Fruit fly (Drosophila melanogaster) whole organism, embryonic: ENCODE measurements around the gene CG34301.

Source experiments
- Antp ChIP-seq: fragments of 200-800 bp; sonication (Bioruptor generic); optimal IDR thresholded peaks from 3 replicates; lab custom pipeline; 2016; ENCODE audit warnings: missing biosample characterization, missing genetic modification characterization
- Asciz ChIP-seq: fragments of 200-800 bp; sonication (Bioruptor generic); optimal IDR thresholded peaks from 2 replicates; lab custom pipeline; 2017; ENCODE audit warnings: missing biosample characterization, mild to moderate bottlenecking, missing genetic modification characterization, missing genetic modification reagents
- Atf3 ChIP-seq: fragments of 200-800 bp; sonication (Bioruptor generic); optimal IDR thresholded peaks from 3 replicates; lab custom pipeline; 2016; ENCODE audit warnings: missing biosample characterization, missing genetic modification characterization
- Awh ChIP-seq: fragments of 200-800 bp; sonication (Bioruptor generic); IDR thresholded peaks from 2 replicates; pipeline ENCODE4, ENCODE4 v1.3.6; 2022; ENCODE audit warnings: missing biosample characterization, missing genetic modification characterization
- CG11504 ChIP-seq: fragments of 200-800 bp; sonication (Bioruptor generic); optimal IDR thresholded peaks from 3 replicates; lab custom pipeline; 2019; ENCODE audit warnings: missing biosample characterization, mild to moderate bottlenecking, missing genetic modification characterization, moderate library complexity
- CG12155 ChIP-seq: fragments of 200-800 bp; sonication (Bioruptor generic); optimal IDR thresholded peaks from 3 replicates; lab custom pipeline; 2016; ENCODE audit warnings: missing biosample characterization, missing genetic modification characterization
- CG13775 ChIP-seq: fragments of 200-800 bp; sonication (Bioruptor generic); optimal IDR thresholded peaks from 3 replicates; lab custom pipeline; 2017; ENCODE audit warnings: missing biosample characterization, mild to moderate bottlenecking, missing genetic modification characterization
- CG13894 ChIP-seq: fragments of 200-800 bp; sonication (Bioruptor generic); optimal IDR thresholded peaks from 3 replicates; lab custom pipeline; 2018; ENCODE audit warnings: missing biosample characterization, mild to moderate bottlenecking, missing genetic modification characterization, moderate library complexity
- CG14441 ChIP-seq: fragments of 200-800 bp; sonication (Bioruptor generic); IDR thresholded peaks from 2 replicates; pipeline ENCODE4 v1.3.6; 2022; ENCODE audit warnings: missing biosample characterization, missing genetic modification characterization
- CG14710 ChIP-seq: fragments of 200-800 bp; sonication (Bioruptor generic); optimal IDR thresholded peaks from 3 replicates; lab custom pipeline; 2019; ENCODE audit warnings: missing biosample characterization, mild to moderate bottlenecking, missing genetic modification characterization, moderate library complexity
- CG15479 ChIP-seq: fragments of 200-800 bp; sonication (Bioruptor generic); optimal IDR thresholded peaks from 3 replicates; lab custom pipeline; 2019; ENCODE audit warnings: missing biosample characterization, mild to moderate bottlenecking, missing genetic modification characterization, moderate library complexity
- CG15514 ChIP-seq: fragments of 200-800 bp; sonication (Bioruptor generic); optimal IDR thresholded peaks from 3 replicates; lab custom pipeline; 2017; ENCODE audit warnings: missing biosample characterization, missing genetic modification characterization, mild to moderate bottlenecking, moderate library complexity, missing genetic modification reagents
- CG15696 ChIP-seq: fragments of 200-800 bp; sonication (Bioruptor generic); optimal IDR thresholded peaks from 2 replicates; lab custom pipeline; 2019; ENCODE audit warnings: missing biosample characterization, mild to moderate bottlenecking, missing genetic modification characterization, moderate library complexity
- CG17361 ChIP-seq: fragments of 200-800 bp; sonication (Bioruptor generic); IDR thresholded peaks from 3 replicates; pipeline ENCODE4 v1.3.6; 2022; ENCODE audit warnings: missing biosample characterization, missing genetic modification characterization
- CG2202 ChIP-seq: fragments of 200-800 bp; sonication (Bioruptor generic); optimal IDR thresholded peaks from 2 replicates; lab custom pipeline; 2018; ENCODE audit warnings: missing biosample characterization, mild to moderate bottlenecking, missing genetic modification characterization
- CG2678 ChIP-seq: fragments of 200-800 bp; sonication (Bioruptor generic); optimal IDR thresholded peaks from 3 replicates; lab custom pipeline; 2019; ENCODE audit warnings: missing biosample characterization, mild to moderate bottlenecking, missing genetic modification characterization, moderate library complexity
- CG30431 ChIP-seq: fragments of 200-800 bp; sonication (Bioruptor generic); optimal IDR thresholded peaks from 2 replicates; lab custom pipeline; 2017; ENCODE audit warnings: missing biosample characterization, missing genetic modification characterization
- CG31365 ChIP-seq: fragments of 200-800 bp; sonication (Bioruptor generic); optimal IDR thresholded peaks from 2 replicates; lab custom pipeline; 2018; ENCODE audit warnings: missing biosample characterization, mild to moderate bottlenecking, missing genetic modification characterization
- CG32772 ChIP-seq: fragments of 200-800 bp; sonication (Bioruptor generic); IDR thresholded peaks from 2 replicates; pipeline ENCODE4 v1.3.6; 2022; ENCODE audit warnings: missing biosample characterization, missing genetic modification characterization
- CG33557 ChIP-seq: fragments of 200-800 bp; sonication (Bioruptor generic); optimal IDR thresholded peaks from 2 replicates; lab custom pipeline; 2019; ENCODE audit warnings: missing biosample characterization, mild to moderate bottlenecking, missing genetic modification characterization, moderate library complexity
- CG3847 ChIP-seq: fragments of 200-800 bp; sonication (Bioruptor generic); IDR thresholded peaks from 2 replicates; pipeline ENCODE4 v1.3.6; 2022; ENCODE audit warnings: missing biosample characterization, missing genetic modification characterization
- CG4404 ChIP-seq: fragments of 200-800 bp; sonication (Bioruptor generic); IDR thresholded peaks from 2 replicates; pipeline ENCODE4 v1.3.6; 2022; ENCODE audit warnings: missing biosample characterization, missing genetic modification characterization
- CG6254 ChIP-seq: fragments of 200-800 bp; sonication (Bioruptor generic); optimal IDR thresholded peaks from 3 replicates; lab custom pipeline; 2017; ENCODE audit warnings: mild to moderate bottlenecking, missing biosample characterization, missing genetic modification reagents, missing genetic modification characterization
- CG6654 ChIP-seq: fragments of 200-800 bp; sonication (Bioruptor generic); optimal IDR thresholded peaks from 2 replicates; lab custom pipeline; 2017; ENCODE audit warnings: missing biosample characterization, mild to moderate bottlenecking, missing genetic modification characterization
- CG8281 ChIP-seq: fragments of 200-800 bp; sonication (Bioruptor generic); optimal IDR thresholded peaks from 2 replicates; lab custom pipeline; 2018; ENCODE audit warnings: missing biosample characterization, mild to moderate bottlenecking, missing genetic modification characterization, moderate library complexity
- Doc3 ChIP-seq: fragments of 200-800 bp; sonication (Bioruptor generic); IDR thresholded peaks from 3 replicates; pipeline ENCODE4 v1.3.6; 2022; ENCODE audit warnings: missing biosample characterization, missing genetic modification characterization; ENCODE audit not compliant: partially characterized antibody
- Ets65A ChIP-seq: fragments of 200-800 bp; sonication (Bioruptor generic); peaks from one replicate; lab custom pipeline; 2016; ENCODE audit warnings: missing biosample characterization, missing genetic modification characterization
- H15 ChIP-seq: fragments of 200-800 bp; sonication (Bioruptor generic); IDR thresholded peaks from 3 replicates; pipeline ENCODE4 v1.3.6; 2022; ENCODE audit warnings: missing biosample characterization, missing genetic modification characterization
- Hand ChIP-seq: fragments of 200-800 bp; sonication (Bioruptor generic); optimal IDR thresholded peaks from 2 replicates; lab custom pipeline; 2017; ENCODE audit warnings: mild to moderate bottlenecking, missing biosample characterization, missing genetic modification reagents, missing genetic modification characterization
- HmgZ ChIP-seq: fragments of 200-800 bp; sonication (Bioruptor generic); optimal IDR thresholded peaks from 2 replicates; lab custom pipeline; 2018; ENCODE audit warnings: missing biosample characterization, mild to moderate bottlenecking, missing genetic modification characterization
- Nf-YB ChIP-seq: fragments of 200-800 bp; sonication (Bioruptor generic); optimal IDR thresholded peaks from 3 replicates; lab custom pipeline; 2019; ENCODE audit warnings: missing biosample characterization, mild to moderate bottlenecking, missing genetic modification characterization, moderate library complexity
- Sry-δ ChIP-seq: fragments of 200-800 bp; sonication (Bioruptor generic); optimal IDR thresholded peaks from 2 replicates; lab custom pipeline; 2016; ENCODE audit warnings: missing biosample characterization, missing genetic modification characterization
- Stat92E ChIP-seq, 3 experiments: fragments of >200 bp in 2 of 3; fragments of 200-800 bp in 1 of 3; sonication (Bioruptor generic) in 1 of 3; optimal IDR thresholded peaks; 2 replicates each; lab custom pipeline; 2017 to 2019; ENCODE audit warnings: missing biosample characterization in 3 of 3, missing genetic modification characterization in 3 of 3, mild to moderate bottlenecking in 1 of 3, moderate library complexity in 1 of 3
- abd-A ChIP-seq: fragments of 200-800 bp; sonication (Bioruptor generic); optimal IDR thresholded peaks from 3 replicates; lab custom pipeline; 2019; ENCODE audit warnings: missing biosample characterization, mild to moderate bottlenecking, missing genetic modification characterization, moderate library complexity
- ase ChIP-seq: fragments of 200-800 bp; sonication (Bioruptor generic); IDR thresholded peaks from 3 replicates; pipeline ENCODE4 v1.3.6; 2022; ENCODE audit warnings: missing biosample characterization, missing genetic modification characterization
- br ChIP-seq: fragments of >200 bp; optimal IDR thresholded peaks from 2 replicates; lab custom pipeline; 2017
- caup ChIP-seq: fragments of 200-800 bp; sonication (Bioruptor generic); optimal IDR thresholded peaks from 3 replicates; lab custom pipeline; 2017; ENCODE audit warnings: missing biosample characterization, mild to moderate bottlenecking, missing genetic modification characterization, moderate library complexity; ENCODE audit not compliant: severe bottlenecking
- chif ChIP-seq, 2 experiments: fragments of 200-800 bp; sonication (Bioruptor generic); optimal IDR thresholded peaks; 3 replicates each; lab custom pipeline; 2016; ENCODE audit warnings: missing biosample characterization in 2 of 2, missing genetic modification characterization in 2 of 2
- fru ChIP-seq: fragments of >200 bp; optimal IDR thresholded peaks from 2 replicates; lab custom pipeline; 2017
- ftz-f1 ChIP-seq: fragments of 200-800 bp; sonication (Bioruptor generic); optimal IDR thresholded peaks from 2 replicates; lab custom pipeline; 2016; ENCODE audit warnings: missing biosample characterization, missing genetic modification characterization
- grau ChIP-seq: fragments of 200-800 bp; optimal IDR thresholded peaks from 3 replicates; lab custom pipeline; 2019; ENCODE audit warnings: missing biosample characterization, mild to moderate bottlenecking, missing genetic modification characterization, moderate library complexity
- ind ChIP-seq: fragments of 200-800 bp; sonication (Bioruptor generic); optimal IDR thresholded peaks from 3 replicates; lab custom pipeline; 2016; ENCODE audit warnings: missing biosample characterization, missing genetic modification characterization
- kah ChIP-seq: fragments of 200-800 bp; sonication (Bioruptor generic); optimal IDR thresholded peaks from 2 replicates; lab custom pipeline; 2018; ENCODE audit warnings: missing biosample characterization, mild to moderate bottlenecking, missing genetic modification characterization
- nmo ChIP-seq: fragments of 200-800 bp; sonication (Bioruptor generic); optimal IDR thresholded peaks from 2 replicates; lab custom pipeline; 2018; ENCODE audit warnings: missing biosample characterization, mild to moderate bottlenecking, missing genetic modification characterization, moderate library complexity
- rib ChIP-seq: fragments of 200-800 bp; sonication (Bioruptor generic); IDR thresholded peaks from 2 replicates; pipeline ENCODE4 v1.3.6; 2022; ENCODE audit warnings: missing biosample characterization, missing genetic modification characterization
- scrt ChIP-seq: fragments of 200-800 bp; sonication (Bioruptor generic); optimal IDR thresholded peaks from 2 replicates; lab custom pipeline; 2018; ENCODE audit warnings: missing biosample characterization, mild to moderate bottlenecking, missing genetic modification characterization, moderate library complexity
- sqz ChIP-seq: fragments of 200-800 bp; sonication (Bioruptor generic); optimal IDR thresholded peaks from 3 replicates; lab custom pipeline; 2018; ENCODE audit warnings: missing biosample characterization, mild to moderate bottlenecking, missing genetic modification characterization
- stwl ChIP-seq: fragments of 200-800 bp; sonication (Bioruptor generic); optimal IDR thresholded peaks from 3 replicates; lab custom pipeline; 2018; ENCODE audit warnings: missing biosample characterization, mild to moderate bottlenecking, missing genetic modification characterization, moderate library complexity
- tna ChIP-seq: fragments of 200-800 bp; sonication (Bioruptor generic); IDR thresholded peaks from 2 replicates; pipeline ENCODE4 v1.3.6; 2022; ENCODE audit warnings: missing biosample characterization, missing genetic modification characterization; ENCODE audit not compliant: partially characterized antibody

The CG34301 gene

DNA sequence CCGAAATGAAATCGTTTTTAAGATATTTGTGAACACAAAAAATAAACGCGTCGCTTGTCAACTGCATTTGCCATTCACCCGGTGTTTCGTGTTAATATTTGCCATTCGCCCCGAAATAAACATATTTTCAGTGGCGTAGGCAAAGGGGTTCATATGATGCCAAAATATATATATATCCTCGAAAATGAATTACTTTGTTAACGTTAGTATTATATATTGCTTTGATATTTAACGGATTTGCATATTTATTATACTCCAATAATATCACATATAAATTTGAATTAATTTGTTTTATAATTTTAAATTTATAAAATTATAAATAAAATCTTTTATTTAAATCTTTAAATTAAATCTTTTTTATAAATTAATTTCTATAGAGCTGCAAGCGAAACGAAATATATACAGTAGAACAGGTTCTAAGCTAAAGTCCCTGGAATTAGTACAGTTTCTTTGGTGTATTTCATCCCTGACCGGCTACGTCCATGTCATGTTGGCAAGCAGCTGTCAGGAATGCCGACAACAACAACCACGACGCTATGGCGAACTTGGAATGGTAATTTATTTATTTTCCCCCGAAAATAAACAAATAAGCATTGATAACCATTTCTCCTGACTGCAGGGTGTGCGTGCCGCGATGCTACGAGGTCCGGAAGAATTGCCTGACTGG lies 41.5 kb upstream of the CG34301 start, which contains the start of the genes M1BP and CG8202 (continued):
- TF ChIP-seq stwl (tag; lab: Kevin White, UChicago) (peak; percentile 27), CG2678 (peak; percentile 97), ftz-f1 (GFP tag; lab: Kevin White, UChicago) (no peak), Ets65A (peak; percentile 48), tna (GFP tag; lab: Robert Waterston, UW) (no peak), H15 (GFP tag; lab: Robert Waterston, UW) (peak; percentile 59; the same call in 1 of the 3 replicates), CG13894 (tag; lab: Kevin White, UChicago) (no peak), Sry-δ (GFP tag; lab: Kevin White, UChicago) (peak; percentile 8), ind (GFP tag; lab: Kevin White, UChicago) (peak; percentile 94), CG14441 (GFP tag; lab: Robert Waterston, UW) (peak; percentile 76), CG11504 (peak; percentile 93), CG13775 (GFP tag; lab: Kevin White, UChicago) (peak; percentile 95), CG33557 (GFP tag; lab: Kevin White, UChicago) (peak; percentile 94), CG15514 (GFP tag; lab: Kevin White, UChicago) (peak; percentile 56), CG6254 (peak; percentile 75), abd-A (tag; lab: Kevin White, UChicago) (no peak), scrt (GFP tag; lab: Kevin White, UChicago) (peak; percentile 21), caup (GFP tag; lab: Kevin White, UChicago) (peak; percentile 88), Awh (GFP tag; lab: Robert Waterston, UW) (peak; percentile 43; the same call in 1 of the 2 replicates), CG30431 (GFP tag; lab: Kevin White, UChicago) (peak; percentile 85), Hand (peak; percentile 84), rib (no peak), Atf3 (GFP tag; lab: Kevin White, UChicago) (no peak), CG8281 (tag; lab: Kevin White, UChicago) (peak; percentile 82), CG12155 (GFP tag; lab: Kevin White, UChicago) (peak; percentile 78), HmgZ (tag; lab: Kevin White, UChicago) (peak; percentile 56), CG4404 (GFP tag; lab: Robert Waterston, UW) (peak; percentile 74), Doc3 (GFP tag; lab: Robert Waterston, UW) (no peak), CG2202 (tag; lab: Kevin White, UChicago) (peak; percentile 77), Nf-YB (GFP tag; lab: Kevin White, UChicago) (peak; percentile 85), CG3847 (GFP tag; lab: Robert Waterston, UW) (peak; percentile 79), CG15696 (tag; lab: Kevin White, UChicago) (peak; percentile 91), grau (tag; lab: Kevin White, UChicago) (peak; percentile 94), sqz (GFP tag; lab: Kevin White, UChicago) (no peak), Stat92E (GFP tag; optimal IDR thresholded peaks at IDR 0.05; lab: Kevin White, UChicago) (no peak), br (no peak), fru (no peak), CG31365 (tag; lab: Kevin White, UChicago) (no peak), CG14710 (tag; lab: Kevin White, UChicago) (peak; percentile 95), Asciz (GFP tag; lab: Kevin White, UChicago) (peak; percentile 83), Antp (GFP tag; lab: Kevin White, UChicago) (peak; percentile 71), nmo (GFP tag; lab: Kevin White, UChicago) (peak; percentile 96), chif (GFP tag; optimal IDR thresholded peaks at IDR 0.05; lab: Kevin White, UChicago) (peak; percentile 8 to 67), ase (GFP tag; lab: Robert Waterston, UW) (peak; percentile 52; the same call in 1 of the 3 replicates), CG17361 (peak; percentile 98), CG6654 (GFP tag; lab: Kevin White, UChicago) (peak; percentile 79), CG15479 (GFP tag; lab: Kevin White, UChicago) (peak; percentile 34), kah (GFP tag; lab: Kevin White, UChicago) (peak; percentile 85), CG32772 (GFP tag; lab: Robert Waterston, UW) (0 out of 2 replicates have a peak, but pooled peaks have one; percentile 53)
